Fruit fly (Drosophila melanogaster) whole organism, embryonic: ENCODE results near the gene Tmep.
A peak's percentile ranks its signal among the peaks of the same experiment; 100 is the strongest.

Experiments
- Adf1 ChIP-seq: fragments of 200-800 bp; sonication (Bioruptor generic); IDR thresholded peaks from 2 replicates; pipeline ENCODE4 v1.3.6; 2022; ENCODE audit warnings: missing biosample characterization, missing genetic modification characterization
- Bdp1 ChIP-seq: fragments of 200-800 bp; sonication (Bioruptor generic); optimal IDR thresholded peaks from 3 replicates; lab custom pipeline; 2016; ENCODE audit warnings: missing biosample characterization, missing genetic modification characterization
- BtbVII ChIP-seq: fragments of 200-800 bp; sonication (Bioruptor generic); optimal IDR thresholded peaks from 3 replicates; lab custom pipeline; 2017; ENCODE audit warnings: missing biosample characterization, mild to moderate bottlenecking, missing genetic modification characterization
- CG10654 ChIP-seq: fragments of 200-800 bp; sonication (Bioruptor generic); optimal IDR thresholded peaks from 2 replicates; lab custom pipeline; 2016; ENCODE audit warnings: missing biosample characterization, missing genetic modification characterization
- CG11504 ChIP-seq: fragments of 200-800 bp; sonication (Bioruptor generic); optimal IDR thresholded peaks from 3 replicates; lab custom pipeline; 2019; ENCODE audit warnings: missing biosample characterization, mild to moderate bottlenecking, missing genetic modification characterization, moderate library complexity
- CG12769 ChIP-seq: fragments of 200-800 bp; sonication (Bioruptor generic); optimal IDR thresholded peaks from 2 replicates; lab custom pipeline; 2019; ENCODE audit warnings: missing biosample characterization, mild to moderate bottlenecking, missing genetic modification characterization, moderate library complexity
- CG13894 ChIP-seq: fragments of 200-800 bp; sonication (Bioruptor generic); optimal IDR thresholded peaks from 3 replicates; lab custom pipeline; 2018; ENCODE audit warnings: missing biosample characterization, mild to moderate bottlenecking, missing genetic modification characterization, moderate library complexity
- CG15011 ChIP-seq: fragments of 200-800 bp; sonication (Bioruptor generic); optimal IDR thresholded peaks from 3 replicates; lab custom pipeline; 2018; ENCODE audit warnings: missing biosample characterization, mild to moderate bottlenecking, missing genetic modification characterization
- CG15269 ChIP-seq: fragments of 200-800 bp; sonication (Bioruptor generic); optimal IDR thresholded peaks from 2 replicates; lab custom pipeline; 2018; ENCODE audit warnings: missing biosample characterization, mild to moderate bottlenecking, missing genetic modification characterization, moderate library complexity
- CG17328 ChIP-seq: fragments of 200-800 bp; sonication (Bioruptor generic); IDR thresholded peaks from 2 replicates; pipeline ENCODE4 v1.3.6; 2022; ENCODE audit warnings: missing biosample characterization, missing genetic modification characterization
- CG30020 ChIP-seq: fragments of 200-800 bp; optimal IDR thresholded peaks from 2 replicates; lab custom pipeline; 2019; ENCODE audit warnings: missing biosample characterization, mild to moderate bottlenecking, missing genetic modification characterization, moderate library complexity
- CG3847 ChIP-seq: fragments of 200-800 bp; sonication (Bioruptor generic); IDR thresholded peaks from 2 replicates; pipeline ENCODE4 v1.3.6; 2022; ENCODE audit warnings: missing biosample characterization, missing genetic modification characterization
- CG4282 ChIP-seq: fragments of 200-800 bp; sonication (Bioruptor generic); optimal IDR thresholded peaks from 2 replicates; lab custom pipeline; 2016; ENCODE audit warnings: missing biosample characterization, missing genetic modification characterization
- CG4617 ChIP-seq: fragments of 200-800 bp; sonication (Bioruptor generic); optimal IDR thresholded peaks from 3 replicates; lab custom pipeline; 2016; ENCODE audit warnings: missing biosample characterization, missing genetic modification characterization, borderline replicate concordance
- CG6765 ChIP-seq: fragments of 200-800 bp; sonication (Bioruptor generic); optimal IDR thresholded peaks from 3 replicates; lab custom pipeline; 2017; ENCODE audit warnings: missing biosample characterization, mild to moderate bottlenecking, missing genetic modification characterization
- CG7271 ChIP-seq: fragments of 200-800 bp; sonication (Bioruptor generic); optimal IDR thresholded peaks from 2 replicates; lab custom pipeline; 2018; ENCODE audit warnings: missing biosample characterization, mild to moderate bottlenecking, missing genetic modification characterization, moderate library complexity
- CG7372 ChIP-seq: fragments of 200-800 bp; sonication (Bioruptor generic); IDR thresholded peaks from 2 replicates; pipeline ENCODE4 v1.3.6; 2022; ENCODE audit warnings: missing biosample characterization, missing genetic modification characterization
- CG8290 ChIP-seq, 3 experiments: fragments of 200-800 bp; sonication (Bioruptor generic); optimal IDR thresholded peaks; 2 replicates each; lab custom pipeline; 2016 to 2019; ENCODE audit warnings: missing biosample characterization in 3 of 3, missing genetic modification characterization in 3 of 3, mild to moderate bottlenecking in 2 of 3, moderate library complexity in 1 of 3
- CoRest ChIP-seq: fragments of 200-800 bp; sonication (Bioruptor generic); optimal IDR thresholded peaks from 3 replicates; lab custom pipeline; 2018; ENCODE audit warnings: missing biosample characterization, mild to moderate bottlenecking, missing genetic modification characterization, moderate library complexity
- Deaf1 ChIP-seq: fragments of 200-800 bp; optimal IDR thresholded peaks from 3 replicates; lab custom pipeline; 2019; ENCODE audit warnings: missing biosample characterization, mild to moderate bottlenecking, missing genetic modification characterization, moderate library complexity
- Dip3 ChIP-seq: fragments of 200-800 bp; sonication (Bioruptor generic); optimal IDR thresholded peaks from 3 replicates; lab custom pipeline; 2016; ENCODE audit warnings: missing biosample characterization, missing genetic modification characterization
- Gsc ChIP-seq: fragments of 200-800 bp; sonication (Bioruptor generic); IDR thresholded peaks from 2 replicates; pipeline ENCODE4 v1.3.6; 2022; ENCODE audit warnings: missing biosample characterization, missing genetic modification characterization
- Med ChIP-seq: fragments of 200-800 bp; sonication (Bioruptor generic); peaks from one replicate; lab custom pipeline; 2016; ENCODE audit warnings: missing biosample characterization, missing genetic modification characterization, mild to moderate bottlenecking, inconsistent platforms, moderate library complexity
- NC2α ChIP-seq: fragments of 200-800 bp; sonication (Bioruptor generic); optimal IDR thresholded peaks from 2 replicates; lab custom pipeline; 2016; ENCODE audit warnings: missing biosample characterization, missing genetic modification characterization
- Opbp ChIP-seq: fragments of 200-800 bp; sonication (Bioruptor generic); IDR thresholded peaks from 3 replicates; pipeline ENCODE4 v1.3.6; 2022; ENCODE audit warnings: missing biosample characterization, missing genetic modification characterization; ENCODE audit not compliant: partially characterized antibody
- Pdp1 ChIP-seq, 2 experiments: fragments of 200-800 bp; sonication (Bioruptor generic); optimal IDR thresholded peaks; 3 replicates each; lab custom pipeline; 2016; ENCODE audit warnings: missing biosample characterization in 2 of 2, missing genetic modification characterization in 2 of 2, mild to moderate bottlenecking in 1 of 2, moderate library complexity in 1 of 2
- Rfx ChIP-seq: fragments of 200-800 bp; sonication (Bioruptor generic); IDR thresholded peaks from 2 replicates; pipeline ENCODE4 v1.3.6; 2022; ENCODE audit warnings: missing biosample characterization, missing genetic modification characterization
- Scr ChIP-seq: fragments of 200-800 bp; sonication (Bioruptor generic); IDR thresholded peaks from 2 replicates; pipeline ENCODE4 v1.3.6; 2022; ENCODE audit warnings: missing biosample characterization, missing genetic modification characterization; ENCODE audit not compliant: partially characterized antibody
- amos ChIP-seq: fragments of 200-800 bp; sonication (Bioruptor generic); IDR thresholded peaks from 2 replicates; pipeline ENCODE4 v1.3.6; 2022; ENCODE audit warnings: missing biosample characterization, missing genetic modification characterization; ENCODE audit not compliant: partially characterized antibody
- bsh ChIP-seq, 2 experiments: fragments of 200-800 bp; sonication (Bioruptor generic); optimal IDR thresholded peaks; 2 replicates each; lab custom pipeline; 2017 to 2018; ENCODE audit warnings: mild to moderate bottlenecking in 2 of 2, missing biosample characterization in 2 of 2, missing genetic modification characterization in 2 of 2, moderate library complexity in 1 of 2
- chinmo ChIP-seq: fragments of 200-800 bp; sonication (Bioruptor generic); IDR thresholded peaks from 4 replicates; pipeline ENCODE4 v1.3.6; 2022; ENCODE audit warnings: missing biosample characterization, missing genetic modification characterization; ENCODE audit not compliant: partially characterized antibody
- crol ChIP-seq: fragments of 200-800 bp; sonication (Bioruptor generic); IDR thresholded peaks from 2 replicates; pipeline ENCODE4 v1.3.6; 2022; ENCODE audit warnings: missing biosample characterization, missing genetic modification characterization
- dati ChIP-seq: fragments of 200-800 bp; sonication (Bioruptor generic); IDR thresholded peaks from 2 replicates; pipeline ENCODE4 v1.3.6; 2022; ENCODE audit warnings: missing biosample characterization, missing genetic modification characterization
- gce ChIP-seq: fragments of 200-800 bp; sonication (Bioruptor generic); IDR thresholded peaks from 3 replicates; pipeline ENCODE4 v1.3.6; 2022; ENCODE audit warnings: missing biosample characterization, missing genetic modification characterization
- gcm2 ChIP-seq: fragments of 200-800 bp; sonication (Bioruptor generic); optimal IDR thresholded peaks from 2 replicates; lab custom pipeline; 2016; ENCODE audit warnings: missing biosample characterization, missing genetic modification characterization
- grn ChIP-seq: fragments of 200-800 bp; sonication (Bioruptor generic); optimal IDR thresholded peaks from 3 replicates; lab custom pipeline; 2017; ENCODE audit warnings: missing biosample characterization, missing genetic modification characterization
- kay ChIP-seq: fragments of 200-800 bp; sonication (Bioruptor generic); optimal IDR thresholded peaks from 2 replicates; lab custom pipeline; 2016; ENCODE audit warnings: missing biosample characterization, missing genetic modification characterization
- knrl ChIP-seq: fragments of 200-800 bp; sonication (Bioruptor generic); IDR thresholded peaks from 3 replicates; pipeline ENCODE4 v1.3.6; 2022; ENCODE audit warnings: missing biosample characterization, missing genetic modification characterization; ENCODE audit not compliant: partially characterized antibody
- maf-S ChIP-seq: fragments of 200-800 bp; sonication (Bioruptor generic); optimal IDR thresholded peaks from 2 replicates; lab custom pipeline; 2016; ENCODE audit warnings: missing biosample characterization, missing genetic modification characterization
- nau ChIP-seq: fragments of 200-800 bp; sonication (Bioruptor generic); optimal IDR thresholded peaks from 3 replicates; lab custom pipeline; 2017; ENCODE audit warnings: missing biosample characterization, mild to moderate bottlenecking, missing genetic modification characterization, missing genetic modification reagents
- p53 ChIP-seq: fragments of 200-800 bp; sonication (Bioruptor generic); optimal IDR thresholded peaks from 2 replicates; lab custom pipeline; 2016; ENCODE audit warnings: missing biosample characterization, missing genetic modification characterization
- sc ChIP-seq, 3 experiments: fragments of >200 bp in 2 of 3; fragments of 200-800 bp in 1 of 3; sonication (Bioruptor generic) in 1 of 3; optimal IDR thresholded peaks; 2 replicates in 2 of 3; 3 replicates in 1 of 3; lab custom pipeline; 2017; ENCODE audit warnings: mild to moderate bottlenecking in 1 of 3, missing biosample characterization in 1 of 3, missing genetic modification characterization in 1 of 3, missing genetic modification reagents in 1 of 3
- sd ChIP-seq: fragments of 200-800 bp; sonication (Bioruptor generic); optimal IDR thresholded peaks from 3 replicates; lab custom pipeline; 2018; ENCODE audit warnings: missing biosample characterization, mild to moderate bottlenecking, missing genetic modification characterization, moderate library complexity
- shn ChIP-seq: fragments of 200-800 bp; sonication (Bioruptor generic); optimal IDR thresholded peaks from 3 replicates; lab custom pipeline; 2016; ENCODE audit warnings: missing biosample characterization, missing genetic modification characterization
- sqz ChIP-seq: fragments of 200-800 bp; sonication (Bioruptor generic); optimal IDR thresholded peaks from 3 replicates; lab custom pipeline; 2018; ENCODE audit warnings: missing biosample characterization, mild to moderate bottlenecking, missing genetic modification characterization
- tgo ChIP-seq: fragments of 200-800 bp; sonication (Bioruptor generic); IDR thresholded peaks from 3 replicates; pipeline ENCODE4 v1.3.6; 2022; ENCODE audit warnings: missing biosample characterization, missing genetic modification characterization
- twi ChIP-seq: fragments of 200-800 bp; optimal IDR thresholded peaks from 2 replicates; lab custom pipeline; 2019; ENCODE audit warnings: missing biosample characterization, mild to moderate bottlenecking, missing genetic modification characterization, moderate library complexity

The Tmep gene

dm6 chr3L:1590194-1590593, 21.2 kb downstream of the Tmep start:
- TF ChIP-seq CG12769 (peak; percentile 49), sd (tag; lab: Kevin White, UChicago) (peak; percentile 52), chinmo (GFP tag; lab: Robert Waterston, UW) (peak; percentile 83; the same call in 3 of the 4 replicates), CG8290 (GFP tag; optimal IDR thresholded peaks at IDR 0.05; lab: Kevin White, UChicago) (no peak), CG8290 (tag; optimal IDR thresholded peaks at IDR 0.05; lab: Kevin White, UChicago) (peak in 1 of 2 experiments; percentile 8), CG13894 (tag; lab: Kevin White, UChicago) (peak; percentile 85), CG4282 (GFP tag; lab: Kevin White, UChicago) (no peak), crol (GFP tag; lab: Robert Waterston, UW) (0 out of 2 replicates have a peak, but pooled peaks have one; percentile 8), Rfx (GFP tag; lab: Robert Waterston, UW) (no peak), Deaf1 (peak; percentile 17), grn (GFP tag; lab: Kevin White, UChicago) (peak; percentile 22), CG15269 (tag; lab: Kevin White, UChicago) (peak; percentile 57), shn (GFP tag; lab: Kevin White, UChicago) (no peak), Bdp1 (no peak)

dm6 chr3L:1591692-1592371, 22.9 kb downstream of the Tmep start:
- TF ChIP-seq nau (GFP tag; lab: Kevin White, UChicago): no peak
- peak; percentile 91 for TF ChIP-seq CG6765
- no peak for TF ChIP-seq CG7372 (GFP tag; lab: Robert Waterston, UW)
- TF ChIP-seq p53 (GFP tag; lab: Kevin White, UChicago): peak; percentile 12
- TF ChIP-seq amos (GFP tag; lab: Robert Waterston, UW): no peak
- TF ChIP-seq Adf1 (GFP tag; lab: Robert Waterston, UW): peak; percentile 64; the same call in 1 of the 2 replicates
- no peak for TF ChIP-seq sc (optimal IDR thresholded peaks at IDR 0.05; lab: Kevin White, UChicago)
- no peak for TF ChIP-seq sc (GFP tag; optimal IDR thresholded peaks at IDR 0.05; lab: Kevin White, UChicago)
- TF ChIP-seq dati (GFP tag; lab: Robert Waterston, UW): no peak
- TF ChIP-seq Pdp1 (GFP tag; optimal IDR thresholded peaks at IDR 0.05; lab: Kevin White, UChicago): peak in 1 of 2 experiments; percentile 23
- no peak for TF ChIP-seq Opbp
- no peak; the same call in 2 of the 3 replicates for TF ChIP-seq gce
- peak; percentile 97 for TF ChIP-seq Med (GFP tag; lab: Kevin White, UChicago)
- no peak for TF ChIP-seq Gsc (GFP tag; lab: Robert Waterston, UW)
- peak; percentile 25; the same call in 1 of the 3 replicates for TF ChIP-seq tgo (GFP tag; lab: Robert Waterston, UW)
- peak; percentile 30 for TF ChIP-seq kay
- TF ChIP-seq twi (tag; lab: Kevin White, UChicago): no peak
- TF ChIP-seq CG4617: no peak
- peak; percentile 63 for TF ChIP-seq maf-S (GFP tag; lab: Kevin White, UChicago)
- TF ChIP-seq CG30020 (tag; lab: Kevin White, UChicago): no peak
- TF ChIP-seq gcm2 (GFP tag; lab: Kevin White, UChicago): no peak
- peak; percentile 47; the same call in 1 of the 2 replicates for TF ChIP-seq CG3847 (GFP tag; lab: Robert Waterston, UW)
- TF ChIP-seq NC2α (GFP tag; lab: Kevin White, UChicago): peak; percentile 5
- no peak for TF ChIP-seq bsh (GFP tag; optimal IDR thresholded peaks at IDR 0.05; lab: Kevin White, UChicago)
- TF ChIP-seq CG10654 (GFP tag; lab: Kevin White, UChicago): peak; percentile 58
- TF ChIP-seq sqz (GFP tag; lab: Kevin White, UChicago): no peak
- TF ChIP-seq Scr (GFP tag; lab: Robert Waterston, UW): no peak
- no peak for TF ChIP-seq knrl
- TF ChIP-seq Bdp1: peak; percentile 37
- TF ChIP-seq CG15011 (GFP tag; lab: Kevin White, UChicago): peak; percentile 92
- no peak for TF ChIP-seq CG7271 (tag; lab: Kevin White, UChicago)
- TF ChIP-seq CG17328 (GFP tag; lab: Robert Waterston, UW): no peak
- peak; percentile 84 for TF ChIP-seq Dip3
- peak; percentile 96 for TF ChIP-seq BtbVII (GFP tag; lab: Kevin White, UChicago)
- TF ChIP-seq CoRest (tag; lab: Kevin White, UChicago): peak; percentile 62
- no peak for TF ChIP-seq CG11504 (tag; lab: Kevin White, UChicago)
